Worm (Caenorhabditis elegans) whole organism, young adult: ENCODE measurements around the gene npr-26.

ENCODE experiments used
- C06A6.2 ChIP-seq: fragments of 200-800 bp; sonication (Bioruptor generic); conservative IDR thresholded peaks from 2 replicates; pipeline ENCODE4 v1.3.6; 2022; ENCODE audit warnings: missing genetic modification characterization, missing compliant biosample characterization
- C17E4.6 ChIP-seq: fragments of 200-800 bp; sonication (Bioruptor generic); IDR thresholded peaks from 2 replicates; pipeline ENCODE4 v1.3.6; 2022; ENCODE audit warnings: missing genetic modification reagents, missing genetic modification characterization, missing compliant biosample characterization
- F22D6.2 ChIP-seq: sonication (generic microtip); optimal IDR thresholded peaks from 2 replicates; lab custom pipeline; 2016; ENCODE audit warnings: mild to moderate bottlenecking, missing genetic modification characterization, missing compliant biosample characterization
- F23B12.7 ChIP-seq: sonication (generic microtip); optimal IDR thresholded peaks from 2 replicates; lab custom pipeline; 2017; ENCODE audit warnings: missing genetic modification characterization, mild to moderate bottlenecking, missing compliant biosample characterization, antibody characterized with exemption, moderate library complexity; ENCODE audit not compliant: insufficient read depth
- F39B2.1 ChIP-seq: fragments of 200-800 bp; sonication (Bioruptor generic); IDR thresholded peaks from 2 replicates; pipeline ENCODE4 v1.3.6; 2022; ENCODE audit warnings: missing genetic modification reagents, missing genetic modification characterization, missing compliant biosample characterization
- K12H6.12 ChIP-seq: fragments of 200-800 bp; sonication (Bioruptor generic); optimal IDR thresholded peaks from 2 replicates; lab custom pipeline; 2018; ENCODE audit warnings: mild to moderate bottlenecking, missing genetic modification characterization, missing compliant biosample characterization
- Y95B8A.8 ChIP-seq: fragments of 200-800 bp; sonication (Bioruptor generic); IDR thresholded peaks from 2 replicates; pipeline ENCODE4 v1.3.6; 2022; ENCODE audit warnings: missing genetic modification reagents, missing genetic modification characterization, missing compliant biosample characterization
- atf-7 ChIP-seq: sonication (generic microtip); optimal IDR thresholded peaks from 2 replicates; lab custom pipeline; 2017; ENCODE audit warnings: mild to moderate bottlenecking, missing genetic modification characterization, missing compliant biosample characterization
- bed-2 ChIP-seq: fragments of 200-800 bp; sonication (Bioruptor generic); IDR thresholded peaks from 2 replicates; pipeline ENCODE4 v1.3.6; 2022; ENCODE audit warnings: missing genetic modification reagents, missing genetic modification characterization, missing compliant biosample characterization
- ceh-27 ChIP-seq: fragments of 200-800 bp; sonication (Bioruptor generic); optimal IDR thresholded peaks from 2 replicates; lab custom pipeline; 2018; ENCODE audit warnings: mild to moderate bottlenecking, missing genetic modification characterization, moderate library complexity, missing compliant biosample characterization
- chd-7 ChIP-seq: sonication (generic microtip); optimal IDR thresholded peaks from 2 replicates; lab custom pipeline; 2016; ENCODE audit warnings: mild to moderate bottlenecking, missing genetic modification characterization, moderate library complexity, missing compliant biosample characterization
- dpl-1 ChIP-seq: fragments of 150-350 bp; optimal IDR thresholded peaks from 2 replicates; lab custom pipeline; 2014; ENCODE audit warnings: missing biosample characterization, missing genetic modification reagents, missing genetic modification characterization
- egl-44 ChIP-seq: fragments of 200-800 bp; sonication (Bioruptor generic); IDR thresholded peaks from 2 replicates; pipeline ENCODE4 v1.3.6; 2022; ENCODE audit warnings: missing genetic modification reagents, missing genetic modification characterization, missing compliant biosample characterization
- ets-4 ChIP-seq: fragments of 200-800 bp; sonication (Bioruptor generic); optimal IDR thresholded peaks from 2 replicates; lab custom pipeline; 2018; ENCODE audit warnings: mild to moderate bottlenecking, missing genetic modification characterization, missing compliant biosample characterization
- fkh-3 ChIP-seq: sonication (generic microtip); optimal IDR thresholded peaks from 2 replicates; lab custom pipeline; 2016; ENCODE audit warnings: mild to moderate bottlenecking, missing genetic modification characterization, missing compliant biosample characterization
- hlh-12 ChIP-seq: sonication (generic microtip); optimal IDR thresholded peaks from 2 replicates; lab custom pipeline; 2016; ENCODE audit warnings: missing genetic modification characterization, missing compliant biosample characterization
- hmg-20 ChIP-seq: fragments of 200-800 bp; sonication (Bioruptor generic); IDR thresholded peaks from 2 replicates; pipeline ENCODE4 v1.3.6; 2022; ENCODE audit warnings: missing genetic modification reagents, missing genetic modification characterization, missing compliant biosample characterization
- let-526 ChIP-seq: fragments of 200-800 bp; sonication (Bioruptor generic); IDR thresholded peaks from 2 replicates; pipeline ENCODE4 v1.3.6; 2022; ENCODE audit warnings: missing genetic modification reagents, missing genetic modification characterization, missing compliant biosample characterization
- lir-1 ChIP-seq: fragments of 200-800 bp; sonication (Bioruptor generic); conservative IDR thresholded peaks from 2 replicates; pipeline ENCODE4 v1.3.6; 2022; ENCODE audit warnings: missing genetic modification reagents, missing genetic modification characterization, missing compliant biosample characterization
- madf-10 ChIP-seq: sonication (generic microtip); optimal IDR thresholded peaks from 2 replicates; lab custom pipeline; 2016; ENCODE audit warnings: mild to moderate bottlenecking, missing genetic modification characterization, missing compliant biosample characterization
- madf-8 ChIP-seq: fragments of 200-800 bp; sonication (Bioruptor generic); conservative IDR thresholded peaks from 2 replicates; pipeline ENCODE4 v1.3.6; 2022; ENCODE audit warnings: missing genetic modification reagents, missing genetic modification characterization, missing compliant biosample characterization
- nfyb-1 ChIP-seq: fragments of 200-800 bp; sonication (Bioruptor generic); IDR thresholded peaks from 2 replicates; pipeline ENCODE4 v1.3.6; 2022; ENCODE audit warnings: missing genetic modification reagents, missing genetic modification characterization, missing compliant biosample characterization
- nhr-80 ChIP-seq: sonication (generic microtip); optimal IDR thresholded peaks from 2 replicates; lab custom pipeline; 2016; ENCODE audit warnings: missing genetic modification characterization, missing compliant biosample characterization
- pha-4 ChIP-seq: fragments of 150-350 bp; sonication (generic microtip); optimal IDR thresholded peaks from 2 replicates; lab custom pipeline; 2014; ENCODE audit warnings: missing biosample characterization, missing genetic modification reagents, missing genetic modification characterization
- rpc-1 ChIP-seq, 2 experiments: fragments of 150-350 bp in 1 of 2; sonication (generic microtip) in 1 of 2; optimal IDR thresholded peaks; 2 replicates each; lab custom pipeline; 2014 to 2018; ENCODE audit warnings: missing biosample characterization in 1 of 2, missing genetic modification characterization in 1 of 2, missing genetic modification reagents in 1 of 2, missing genotype in 1 of 2
- snpc-4 ChIP-seq, 5 experiments: fragments of 150-350 bp in 1 of 5; sonication (generic microtip) in 4 of 5; optimal IDR thresholded peaks; 2 replicates each; lab custom pipeline; 2014 to 2018; ENCODE audit warnings: missing genetic modification characterization in 5 of 5, missing biosample characterization in 3 of 5, antibody characterized with exemption in 2 of 5, mild to moderate bottlenecking in 2 of 5, missing compliant biosample characterization in 2 of 5, missing genotype in 2 of 5, moderate library complexity in 2 of 5, missing genetic modification reagents in 1 of 5
- sptf-2 ChIP-seq: fragments of 200-800 bp; sonication (Bioruptor generic); optimal IDR thresholded peaks from 2 replicates; lab custom pipeline; 2018; ENCODE audit warnings: mild to moderate bottlenecking, missing genetic modification characterization, missing compliant biosample characterization
- tbp1 ChIP-seq: fragments of 200-800 bp; sonication (Bioruptor generic); optimal IDR thresholded peaks from 2 replicates; lab custom pipeline; 2018; ENCODE audit warnings: mild to moderate bottlenecking, missing genetic modification characterization, missing compliant biosample characterization
- zim-3 ChIP-seq: sonication (generic microtip); optimal IDR thresholded peaks from 2 replicates; lab custom pipeline; 2017; ENCODE audit warnings: mild to moderate bottlenecking, missing genetic modification characterization, moderate library complexity, missing compliant biosample characterization
- ztf-22 ChIP-seq: fragments of 200-800 bp; sonication (Bioruptor generic); optimal IDR thresholded peaks from 2 replicates; lab custom pipeline; 2018; ENCODE audit warnings: mild to moderate bottlenecking, missing genetic modification characterization, moderate library complexity, missing compliant biosample characterization

The npr-26 gene

ce11 chrIV:17437038-17437437, 19.4 kb upstream of the npr-26 start, which contains the start of gene C06A12.8:
Gene C06A12.8, plus strand, starts transcription at chrIV:17437338.
- TF ChIP-seq zim-3: no peak
- TF ChIP-seq snpc-4 (GFP tag; optimal IDR thresholded peaks at IDR 0.05; lab: Kevin White, UChicago): no peak
- no peak for TF ChIP-seq snpc-4 (tag; optimal IDR thresholded peaks at IDR 0.05; lab: Kevin White, UChicago)
- TF ChIP-seq Y95B8A.8 (GFP tag; lab: Robert Waterston, UW): no peak
- TF ChIP-seq madf-8 (GFP tag; lab: Robert Waterston, UW): no peak
- no peak for TF ChIP-seq K12H6.12 (tag; lab: Kevin White, UChicago)
- TF ChIP-seq F39B2.1 (GFP tag; lab: Robert Waterston, UW): no peak
- no peak for TF ChIP-seq chd-7 (tag; lab: Kevin White, UChicago)
- TF ChIP-seq ztf-22 (GFP tag; lab: Kevin White, UChicago): no peak

ce11 chrIV:17436552-17436951, 18.9 kb upstream of the npr-26 start, which contains the start of gene gcy-27:
Gene gcy-27, minus strand, starts transcription at chrIV:17436652.
- no peak for TF ChIP-seq ets-4
- TF ChIP-seq F23B12.7: no peak
- TF ChIP-seq K12H6.12 (tag; lab: Kevin White, UChicago): no peak
- TF ChIP-seq ceh-27: no peak
- TF ChIP-seq dpl-1 (GFP tag; lab: Kevin White, UChicago): no peak
- no peak for TF ChIP-seq lir-1 (GFP tag; lab: Robert Waterston, UW)
- TF ChIP-seq fkh-3: no peak
- TF ChIP-seq let-526: no peak
- no peak for TF ChIP-seq tbp1 (GFP tag; lab: Kevin White, UChicago)
- no peak for TF ChIP-seq C17E4.6 (GFP tag; lab: Robert Waterston, UW)
- no peak for TF ChIP-seq pha-4 (tag; lab: Kevin White, UChicago)
- TF ChIP-seq hmg-20 (GFP tag; lab: Robert Waterston, UW): no peak
- TF ChIP-seq madf-10: no peak
- no peak for TF ChIP-seq bed-2 (GFP tag; lab: Robert Waterston, UW)
- no peak for TF ChIP-seq F39B2.1 (GFP tag; lab: Robert Waterston, UW)
- TF ChIP-seq F22D6.2: no peak
- no peak for TF ChIP-seq rpc-1 (optimal IDR thresholded peaks at IDR 0.05; lab: Kevin White, UChicago)
- no peak for TF ChIP-seq rpc-1 (tag; optimal IDR thresholded peaks at IDR 0.05; lab: Kevin White, UChicago)
- TF ChIP-seq atf-7: no peak

- TF ChIP-seq C06A6.2 (GFP tag; lab: Robert Waterston, UW): no peak
- no peak for TF ChIP-seq egl-44 (GFP tag; lab: Robert Waterston, UW)
- no peak for TF ChIP-seq nfyb-1 (GFP tag; lab: Robert Waterston, UW)
Observed at ce11 chrIV:17435228-17435627, 17.6 kb upstream of the npr-26 start.

- TF ChIP-seq sptf-2 (GFP tag; lab: Kevin White, UChicago) (no peak), nhr-80 (peak; percentile 56)
Observed at ce11 chrIV:17432223-17432826, 14.7 kb upstream of the npr-26 start.

- no peak for TF ChIP-seq hlh-12 (tag; lab: Kevin White, UChicago)
- no peak for TF ChIP-seq hmg-20 (GFP tag; lab: Robert Waterston, UW)
- TF ChIP-seq atf-7: no peak
Observed at ce11 chrIV:17431287-17431686, 13.7 kb upstream of the npr-26 start, which contains the start of gene lact-6. Gene lact-6, minus strand, starts transcription at chrIV:17431387.
